Fruit fly (Drosophila melanogaster) whole organism, adult: ENCODE results near the gene Atg4b.

Experiments
- CG11617 ChIP-seq: fragments of 200-800 bp; sonication (Bioruptor generic); optimal IDR thresholded peaks from 2 replicates; lab custom pipeline; 2017; ENCODE audit warnings: mild to moderate bottlenecking, missing biosample characterization, missing genetic modification reagents, missing genetic modification characterization
- CG12768 ChIP-seq: fragments of 200-800 bp; sonication (Bioruptor generic); optimal IDR thresholded peaks from 2 replicates; lab custom pipeline; 2017; ENCODE audit warnings: missing biosample characterization, missing genetic modification characterization, mild to moderate bottlenecking, moderate library complexity, missing genetic modification reagents
- CG14711 ChIP-seq: fragments of 200-800 bp; sonication (Bioruptor generic); optimal IDR thresholded peaks from 2 replicates; lab custom pipeline; 2018; ENCODE audit warnings: missing biosample characterization, mild to moderate bottlenecking, missing genetic modification characterization, moderate library complexity
- CG1620 ChIP-seq: fragments of 200-800 bp; sonication (Bioruptor generic); optimal IDR thresholded peaks from 2 replicates; lab custom pipeline; 2016; ENCODE audit warnings: missing biosample characterization, missing genetic modification characterization
- CG33017 ChIP-seq: fragments of 200-800 bp; sonication (Bioruptor generic); optimal IDR thresholded peaks from 2 replicates; lab custom pipeline; 2018; ENCODE audit warnings: missing biosample characterization, mild to moderate bottlenecking, missing genetic modification characterization, moderate library complexity
- CG5204 ChIP-seq: fragments of 200-800 bp; sonication (Bioruptor generic); optimal IDR thresholded peaks from 2 replicates; lab custom pipeline; 2016; ENCODE audit warnings: missing biosample characterization, missing genetic modification characterization
- CG7045 ChIP-seq: fragments of 200-800 bp; sonication (Bioruptor generic); optimal IDR thresholded peaks from 2 replicates; lab custom pipeline; 2017; ENCODE audit warnings: missing biosample characterization, mild to moderate bottlenecking, missing genetic modification characterization
- CG7101 ChIP-seq: fragments of 200-800 bp; sonication (Bioruptor generic); optimal IDR thresholded peaks from 2 replicates; lab custom pipeline; 2018; ENCODE audit warnings: missing biosample characterization, mild to moderate bottlenecking, missing genetic modification characterization, moderate library complexity
- Clk ChIP-seq: fragments of 200-800 bp; sonication (Bioruptor generic); optimal IDR thresholded peaks from 2 replicates; lab custom pipeline; 2017; ENCODE audit warnings: missing biosample characterization, missing genetic modification characterization
- Crg-1 ChIP-seq: fragments of 200-800 bp; sonication (Bioruptor generic); optimal IDR thresholded peaks from 2 replicates; lab custom pipeline; 2016; ENCODE audit warnings: missing biosample characterization, missing genetic modification characterization
- Hr96 ChIP-seq: fragments of 200-800 bp; sonication (Bioruptor generic); optimal IDR thresholded peaks from 2 replicates; lab custom pipeline; 2016; ENCODE audit warnings: missing biosample characterization, missing genetic modification characterization
- Mnt ChIP-seq: fragments of 200-800 bp; sonication (Bioruptor generic); optimal IDR thresholded peaks from 2 replicates; lab custom pipeline; 2016; ENCODE audit warnings: missing biosample characterization, mild to moderate bottlenecking, missing genetic modification characterization
- bab1 ChIP-seq: fragments of 200-800 bp; sonication (Bioruptor generic); optimal IDR thresholded peaks from 3 replicates; lab custom pipeline; 2019; ENCODE audit warnings: missing biosample characterization, mild to moderate bottlenecking, missing genetic modification characterization, moderate library complexity
- cic ChIP-seq: fragments of 200-800 bp; sonication (Bioruptor generic); optimal IDR thresholded peaks from 2 replicates; lab custom pipeline; 2017; ENCODE audit warnings: missing biosample characterization, mild to moderate bottlenecking, missing genetic modification characterization, moderate library complexity
- cnc ChIP-seq, 2 experiments: fragments of >200 bp; optimal IDR thresholded peaks; 2 replicates each; lab custom pipeline; 2017
- kay ChIP-seq: fragments of 200-800 bp; sonication (Bioruptor generic); peaks from one replicate; lab custom pipeline; 2016; ENCODE audit warnings: missing biosample characterization, missing genetic modification characterization, borderline replicate concordance
- ovo ChIP-seq: fragments of 200-800 bp; sonication (Bioruptor generic); optimal IDR thresholded peaks from 2 replicates; lab custom pipeline; 2016; ENCODE audit warnings: missing biosample characterization, missing genetic modification characterization
- pad ChIP-seq: fragments of 200-800 bp; sonication (Bioruptor generic); optimal IDR thresholded peaks from 3 replicates; lab custom pipeline; 2017; ENCODE audit warnings: missing biosample characterization, missing genetic modification characterization, mild to moderate bottlenecking, moderate library complexity, missing genetic modification reagents
- tj ChIP-seq: fragments of 200-800 bp; sonication (Bioruptor generic); optimal IDR thresholded peaks from 3 replicates; lab custom pipeline; 2017; ENCODE audit warnings: missing biosample characterization, mild to moderate bottlenecking, missing genetic modification characterization, moderate library complexity
- toe ChIP-seq: fragments of 200-800 bp; sonication (Bioruptor generic); optimal IDR thresholded peaks from 2 replicates; lab custom pipeline; 2016; ENCODE audit warnings: missing biosample characterization, missing genetic modification characterization

Gene Atg4b

dm6 chr3R:15339111-15339510 lies 17.6 kb downstream of the Atg4b start:
- TF ChIP-seq kay (GFP tag; lab: Kevin White, UChicago) (no peak), CG7101 (no peak), CG33017 (tag; lab: Kevin White, UChicago) (no peak), Hr96 (GFP tag; lab: Kevin White, UChicago) (no peak)

dm6 chr3R:15332994-15333393 lies 23.7 kb downstream of the Atg4b start, which contains the start of the genes Fkbp39 and Cyfip:
Fkbp39 (minus strand) TSS chr3R:15333133.
Cyfip (plus strand) TSS chr3R:15333266.
- peak; percentile 40 for TF ChIP-seq CG14711
- no peak for TF ChIP-seq CG33017 (tag; lab: Kevin White, UChicago)
- no peak for TF ChIP-seq ovo (GFP tag; lab: Kevin White, UChicago)
- no peak for TF ChIP-seq tj (GFP tag; lab: Kevin White, UChicago)
- TF ChIP-seq Mnt (GFP tag; lab: Kevin White, UChicago), result peak; percentile 99
- no peak for TF ChIP-seq Clk (GFP tag; lab: Kevin White, UChicago)
- no peak for TF ChIP-seq Hr96 (GFP tag; lab: Kevin White, UChicago)
- no peak for TF ChIP-seq CG7045 (GFP tag; lab: Kevin White, UChicago)
- TF ChIP-seq pad (GFP tag; lab: Kevin White, UChicago), result peak; percentile 66
- no peak for TF ChIP-seq CG5204 (GFP tag; lab: Kevin White, UChicago)
- no peak for TF ChIP-seq kay (GFP tag; lab: Kevin White, UChicago)
- peak; percentile 60 for TF ChIP-seq Crg-1 (GFP tag; lab: Kevin White, UChicago)
- TF ChIP-seq CG12768, result no peak
- TF ChIP-seq bab1 (GFP tag; lab: Kevin White, UChicago), result peak; percentile 79
- TF ChIP-seq CG11617 (GFP tag; lab: Kevin White, UChicago), result peak; percentile 42
- peak; percentile 44 for TF ChIP-seq CG7101
- no peak for TF ChIP-seq toe (GFP tag; lab: Kevin White, UChicago)
- TF ChIP-seq CG1620 (GFP tag; lab: Kevin White, UChicago), result peak; percentile 65
- TF ChIP-seq cic (GFP tag; lab: Kevin White, UChicago), result peak; percentile 51
- no peak for TF ChIP-seq cnc (optimal IDR thresholded peaks at IDR 0.05; lab: Kevin White, UChicago)

- TF ChIP-seq kay (GFP tag; lab: Kevin White, UChicago), result no peak
- TF ChIP-seq CG14711, result peak; percentile 43
- TF ChIP-seq CG5204 (GFP tag; lab: Kevin White, UChicago), result no peak
- TF ChIP-seq Clk (GFP tag; lab: Kevin White, UChicago), result no peak
- no peak for TF ChIP-seq Crg-1 (GFP tag; lab: Kevin White, UChicago)
- TF ChIP-seq CG7045 (GFP tag; lab: Kevin White, UChicago), result no peak
- TF ChIP-seq Hr96 (GFP tag; lab: Kevin White, UChicago), result no peak
- no peak for TF ChIP-seq tj (GFP tag; lab: Kevin White, UChicago)
- peak; percentile 30 for TF ChIP-seq bab1 (GFP tag; lab: Kevin White, UChicago)
- TF ChIP-seq CG12768, result no peak
- TF ChIP-seq ovo (GFP tag; lab: Kevin White, UChicago), result no peak
- peak; percentile 46 for TF ChIP-seq CG1620 (GFP tag; lab: Kevin White, UChicago)
- TF ChIP-seq CG7101, result peak; percentile 57
- TF ChIP-seq Mnt (GFP tag; lab: Kevin White, UChicago), result peak; percentile 36
- no peak for TF ChIP-seq pad (GFP tag; lab: Kevin White, UChicago)
- TF ChIP-seq cic (GFP tag; lab: Kevin White, UChicago), result no peak
- no peak for TF ChIP-seq CG33017 (tag; lab: Kevin White, UChicago)
- no peak for TF ChIP-seq CG11617 (GFP tag; lab: Kevin White, UChicago)
- no peak for TF ChIP-seq toe (GFP tag; lab: Kevin White, UChicago)
Measured at dm6 chr3R:15330472-15330871, 26.3 kb downstream of the Atg4b start, which contains the start of gene mRpL9. mRpL9 (plus strand) TSS chr3R:15330738.

- TF ChIP-seq ovo (GFP tag; lab: Kevin White, UChicago) (peak; percentile 43), bab1 (GFP tag; lab: Kevin White, UChicago) (no peak)
Measured at dm6 chr3R:15328083-15328779, 28.5 kb downstream of the Atg4b start, which contains the start of the genes CG6236 and ea. CG6236 (minus strand) TSS chr3R:15328269. ea (plus strand) TSS chr3R:15328729.

- TF ChIP-seq CG11617 (GFP tag; lab: Kevin White, UChicago), result no peak
- TF ChIP-seq cic (GFP tag; lab: Kevin White, UChicago), result no peak
- no peak for TF ChIP-seq cnc (optimal IDR thresholded peaks at IDR 0.05; lab: Kevin White, UChicago)
Measured at dm6 chr3R:15320747-15321085, 36.0 kb downstream of the Atg4b start, which contains the start of gene ear. ear (plus strand) TSS chr3R:15320756.

- TF ChIP-seq CG33017 (tag; lab: Kevin White, UChicago) (peak; percentile 62), cic (GFP tag; lab: Kevin White, UChicago) (no peak), pad (GFP tag; lab: Kevin White, UChicago) (peak; percentile 43), Crg-1 (GFP tag; lab: Kevin White, UChicago) (no peak), tj (GFP tag; lab: Kevin White, UChicago) (peak; percentile 42), CG12768 (peak; percentile 37), CG14711 (peak; percentile 34), CG5204 (GFP tag; lab: Kevin White, UChicago) (peak; percentile 73), toe (GFP tag; lab: Kevin White, UChicago) (peak; percentile 48), cnc (optimal IDR thresholded peaks at IDR 0.05; lab: Kevin White, UChicago) (peak in 1 of 2 experiments; percentile 38), bab1 (GFP tag; lab: Kevin White, UChicago) (peak; percentile 42), CG11617 (GFP tag; lab: Kevin White, UChicago) (peak; percentile 73), CG7101 (peak; percentile 76), ovo (GFP tag; lab: Kevin White, UChicago) (peak; percentile 7), Hr96 (GFP tag; lab: Kevin White, UChicago) (no peak), CG1620 (GFP tag; lab: Kevin White, UChicago) (peak; percentile 32), kay (GFP tag; lab: Kevin White, UChicago) (no peak), CG7045 (GFP tag; lab: Kevin White, UChicago) (peak; percentile 53), Mnt (GFP tag; lab: Kevin White, UChicago) (peak; percentile 27), Clk (GFP tag; lab: Kevin White, UChicago) (no peak)
Measured at dm6 chr3R:15319912-15320746, 36.6 kb downstream of the Atg4b start, which contains the start of the genes CG6276 and CG44040. CG6276 (minus strand) TSS chr3R:15320069. CG44040 (plus strand) TSS chr3R:15320378.
